Fruit fly (Drosophila melanogaster) Kc167 (cell line): ENCODE data around the gene CG11619.

ENCODE experiments used
- Myc ChIP-seq: fragments of >200 bp; optimal IDR thresholded peaks from 2 replicates; lab custom pipeline; 2017; ENCODE audit warnings: missing external identifiers
- Sin3A ChIP-seq: fragments of >200 bp; optimal IDR thresholded peaks from 2 replicates; lab custom pipeline; 2018; ENCODE audit warnings: missing external identifiers
- h ChIP-seq: fragments of >200 bp; optimal IDR thresholded peaks from 3 replicates; lab custom pipeline; 2018; ENCODE audit warnings: missing external identifiers
- insv ChIP-seq: fragments of >200 bp; optimal IDR thresholded peaks from 3 replicates; lab custom pipeline; 2018; ENCODE audit warnings: missing external identifiers
- psq ChIP-seq: fragments of >200 bp; optimal IDR thresholded peaks from 2 replicates; lab custom pipeline; 2017; ENCODE audit warnings: missing external identifiers
- ttk ChIP-seq: sonication (Bioruptor generic); optimal IDR thresholded peaks from 2 replicates; lab custom pipeline; 2017; ENCODE audit warnings: missing external identifiers

- no peak for TF ChIP-seq psq (lab: Kevin White, UChicago)
- no peak for TF ChIP-seq Myc
- no peak for TF ChIP-seq insv (lab: Kevin White, UChicago)
- TF ChIP-seq ttk (lab: Kevin White, UChicago) = no peak
- TF ChIP-seq Sin3A (lab: Kevin White, UChicago) = no peak
- no peak for TF ChIP-seq h (lab: Kevin White, UChicago)
Measured at dm6 chr3L:18945938-18946337, 42.2 kb downstream of the CG11619 start, which contains the start of gene CG32204.
